Worm (Caenorhabditis elegans) whole organism, L3 larva: Measurements from ENCODE around the gene K02F6.1.

Experiments
- R02D3.7 ChIP-seq: fragments of 150-350 bp; optimal IDR thresholded peaks from 2 replicates; lab custom pipeline; 2014; ENCODE audit warnings: missing biosample characterization, missing genetic modification characterization
- ZK546.5 ChIP-seq: sonication (generic microtip); optimal IDR thresholded peaks from 2 replicates; lab custom pipeline; 2017; ENCODE audit warnings: missing biosample characterization, missing genetic modification characterization
- aly-2 ChIP-seq: fragments of 150-350 bp; optimal IDR thresholded peaks from 2 replicates; lab custom pipeline; 2014; ENCODE audit warnings: missing biosample characterization, missing genetic modification characterization
- ama-1 ChIP-seq: fragments of 150-350 bp; optimal IDR thresholded peaks from 2 replicates; lab custom pipeline; 2018
- ceh-16 ChIP-seq: sonication (generic microtip); optimal IDR thresholded peaks from 2 replicates; lab custom pipeline; 2017; ENCODE audit warnings: missing biosample characterization, missing genetic modification characterization
- ceh-28 ChIP-seq: fragments of 150-350 bp; optimal IDR thresholded peaks from 2 replicates; lab custom pipeline; 2014; ENCODE audit warnings: missing biosample characterization, missing genetic modification reagents, missing genetic modification characterization
- ceh-82 ChIP-seq: fragments of 150-350 bp; optimal IDR thresholded peaks from 2 replicates; lab custom pipeline; 2014; ENCODE audit warnings: missing biosample characterization, missing genetic modification characterization
- ceh-9 ChIP-seq: sonication (generic microtip); optimal IDR thresholded peaks from 2 replicates; lab custom pipeline; 2018; ENCODE audit warnings: missing biosample characterization, missing genetic modification characterization
- daf-12 ChIP-seq: fragments of 150-350 bp; optimal IDR thresholded peaks from 2 replicates; lab custom pipeline; 2014; ENCODE audit warnings: missing biosample characterization, missing genetic modification reagents, missing genetic modification characterization
- egl-27 ChIP-seq: sonication (generic microtip); optimal IDR thresholded peaks from 4 replicates; lab custom pipeline; 2017; ENCODE audit warnings: missing biosample characterization, missing genetic modification reagents, missing genetic modification characterization
- egl-5 ChIP-seq: fragments of 150-350 bp; optimal IDR thresholded peaks from 2 replicates; lab custom pipeline; 2017; ENCODE audit warnings: missing biosample characterization, missing genetic modification reagents, missing genetic modification characterization, inconsistent platforms
- elt-1 ChIP-seq: fragments of 150-350 bp; optimal IDR thresholded peaks from 2 replicates; lab custom pipeline; 2014; ENCODE audit warnings: missing biosample characterization, missing genetic modification characterization
- elt-2 ChIP-seq: sonication (generic microtip); optimal IDR thresholded peaks from 2 replicates; lab custom pipeline; 2016; ENCODE audit warnings: missing genetic modification reagents, mild to moderate bottlenecking, missing genetic modification characterization, missing compliant biosample characterization
- elt-3 ChIP-seq, 3 experiments: fragments of 150-350 bp in 1 of 3; sonication (generic microtip) in 2 of 3; optimal IDR thresholded peaks; 2 replicates in 2 of 3; 4 replicates in 1 of 3; lab custom pipeline; 2014 to 2017; ENCODE audit warnings: missing biosample characterization in 3 of 3, missing genetic modification characterization in 3 of 3
- eor-1 ChIP-seq, 2 experiments: fragments of 150-350 bp; optimal IDR thresholded peaks; 2 replicates each; lab custom pipeline; 2014 to 2018; ENCODE audit warnings: missing biosample characterization in 2 of 2, missing genetic modification characterization in 2 of 2
- fkh-10 ChIP-seq: sonication (generic microtip); optimal IDR thresholded peaks from 2 replicates; lab custom pipeline; 2017; ENCODE audit warnings: missing biosample characterization, missing genetic modification reagents, missing genetic modification characterization
- fkh-2 ChIP-seq: fragments of 150-350 bp; optimal IDR thresholded peaks from 2 replicates; lab custom pipeline; 2014; ENCODE audit warnings: missing biosample characterization, missing genetic modification reagents, missing genetic modification characterization
- fos-1 ChIP-seq: fragments of 150-350 bp; optimal IDR thresholded peaks from 2 replicates; lab custom pipeline; 2014; ENCODE audit warnings: missing biosample characterization, missing genetic modification characterization
- hmg-11 ChIP-seq: sonication (generic microtip); optimal IDR thresholded peaks from 2 replicates; lab custom pipeline; 2016; ENCODE audit warnings: missing genetic modification characterization, missing compliant biosample characterization
- jun-1 ChIP-seq: fragments of 150-350 bp; optimal IDR thresholded peaks from 2 replicates; lab custom pipeline; 2014; ENCODE audit warnings: missing biosample characterization, missing genetic modification reagents, missing genetic modification characterization
- lin-15B ChIP-seq: fragments of 150-350 bp; optimal IDR thresholded peaks from 2 replicates; lab custom pipeline; 2014; ENCODE audit warnings: missing biosample characterization, missing genetic modification characterization
- lin-39 ChIP-seq: fragments of 150-350 bp; optimal IDR thresholded peaks from 2 replicates; lab custom pipeline; 2018; ENCODE audit warnings: missing biosample characterization, missing genetic modification reagents, missing genetic modification characterization
- lsy-12 ChIP-seq: sonication (generic microtip); optimal IDR thresholded peaks from 2 replicates; lab custom pipeline; 2016; ENCODE audit warnings: mild to moderate bottlenecking, missing genetic modification characterization, missing compliant biosample characterization
- mdl-1 ChIP-seq: fragments of 150-350 bp; optimal IDR thresholded peaks from 2 replicates; lab custom pipeline; 2014; ENCODE audit warnings: missing biosample characterization, missing genetic modification characterization
- mml-1 ChIP-seq: fragments of 150-350 bp; sonication (generic microtip); optimal IDR thresholded peaks from 3 replicates; lab custom pipeline; 2014; ENCODE audit warnings: missing biosample characterization, missing genetic modification characterization
- nfya-1 ChIP-seq: sonication (generic microtip); optimal IDR thresholded peaks from 2 replicates; lab custom pipeline; 2017; ENCODE audit warnings: missing genetic modification characterization, mild to moderate bottlenecking, missing compliant biosample characterization, antibody characterized with exemption, moderate library complexity; ENCODE audit not compliant: insufficient read depth
- nhr-11 ChIP-seq: fragments of 150-350 bp; optimal IDR thresholded peaks from 2 replicates; lab custom pipeline; 2014; ENCODE audit warnings: missing biosample characterization, missing genetic modification characterization
- nhr-12 ChIP-seq: fragments of 150-350 bp; optimal IDR thresholded peaks from 2 replicates; lab custom pipeline; 2014; ENCODE audit warnings: missing biosample characterization, missing genetic modification characterization
- nhr-23 ChIP-seq: fragments of 150-350 bp; optimal IDR thresholded peaks from 2 replicates; lab custom pipeline; 2014; ENCODE audit warnings: missing biosample characterization, missing genetic modification reagents, missing genetic modification characterization
- nhr-237 ChIP-seq: fragments of 150-350 bp; optimal IDR thresholded peaks from 2 replicates; lab custom pipeline; 2014; ENCODE audit warnings: missing biosample characterization, missing genetic modification characterization
- nhr-25 ChIP-seq: sonication (generic microtip); optimal IDR thresholded peaks from 2 replicates; lab custom pipeline; 2017; ENCODE audit warnings: missing biosample characterization, missing genetic modification characterization
- nhr-28 ChIP-seq: fragments of 150-350 bp; optimal IDR thresholded peaks from 2 replicates; lab custom pipeline; 2014; ENCODE audit warnings: missing biosample characterization, missing genetic modification characterization
- nhr-43 ChIP-seq: sonication (generic microtip); optimal IDR thresholded peaks from 2 replicates; lab custom pipeline; 2016; ENCODE audit warnings: mild to moderate bottlenecking, missing genetic modification characterization, missing compliant biosample characterization; ENCODE audit not compliant: poor library complexity, severe bottlenecking
- nhr-67 ChIP-seq: fragments of 150-350 bp; optimal IDR thresholded peaks from 2 replicates; lab custom pipeline; 2014; ENCODE audit warnings: missing biosample characterization, missing genetic modification characterization
- nhr-76 ChIP-seq: fragments of 150-350 bp; sonication (generic microtip); optimal IDR thresholded peaks from 5 replicates; lab custom pipeline; 2014; ENCODE audit warnings: missing biosample characterization, missing genetic modification characterization
- nhr-77 ChIP-seq: fragments of 150-350 bp; optimal IDR thresholded peaks from 2 replicates; lab custom pipeline; 2014; ENCODE audit warnings: missing biosample characterization, missing genetic modification characterization
- pha-4 ChIP-seq: fragments of 150-350 bp; optimal IDR thresholded peaks from 2 replicates; lab custom pipeline; 2014; ENCODE audit warnings: missing biosample characterization, missing genetic modification reagents, missing genetic modification characterization
- pqm-1 ChIP-seq: fragments of 150-350 bp; optimal IDR thresholded peaks from 2 replicates; lab custom pipeline; 2017; ENCODE audit warnings: missing biosample characterization, missing genetic modification characterization, inconsistent platforms
- sea-2 ChIP-seq: fragments of 150-350 bp; sonication (generic microtip); optimal IDR thresholded peaks from 4 replicates; lab custom pipeline; 2014; ENCODE audit warnings: missing biosample characterization, missing genetic modification reagents, missing genetic modification characterization
- skn-1 ChIP-seq: fragments of 150-350 bp; optimal IDR thresholded peaks from 2 replicates; lab custom pipeline; 2014; ENCODE audit warnings: missing biosample characterization, missing genetic modification characterization
- snpc-4 ChIP-seq: fragments of 150-350 bp; optimal IDR thresholded peaks from 2 replicates; lab custom pipeline; 2014; ENCODE audit warnings: missing biosample characterization, missing genetic modification characterization
- tbx-2 ChIP-seq: sonication (generic microtip); optimal IDR thresholded peaks from 2 replicates; lab custom pipeline; 2016; ENCODE audit warnings: mild to moderate bottlenecking, missing genetic modification characterization, missing compliant biosample characterization
- unc-39 ChIP-seq: sonication (generic microtip); optimal IDR thresholded peaks from 4 replicates; lab custom pipeline; 2017; ENCODE audit warnings: missing biosample characterization, missing genetic modification characterization
- unc-62 ChIP-seq: fragments of 150-350 bp; sonication (generic microtip); optimal IDR thresholded peaks from 4 replicates; lab custom pipeline; 2014; ENCODE audit warnings: missing biosample characterization, missing genetic modification reagents, missing genetic modification characterization
- zag-1 ChIP-seq: fragments of 150-350 bp; optimal IDR thresholded peaks from 2 replicates; lab custom pipeline; 2014; ENCODE audit warnings: missing biosample characterization, missing genetic modification characterization
- ztf-11 ChIP-seq: fragments of 150-350 bp; optimal IDR thresholded peaks from 2 replicates; lab custom pipeline; 2014; ENCODE audit warnings: missing biosample characterization, missing genetic modification characterization
- ztf-4 ChIP-seq: fragments of 150-350 bp; optimal IDR thresholded peaks from 2 replicates; lab custom pipeline; 2014; ENCODE audit warnings: missing biosample characterization, missing genetic modification characterization

The K02F6.1 gene

DNA sequence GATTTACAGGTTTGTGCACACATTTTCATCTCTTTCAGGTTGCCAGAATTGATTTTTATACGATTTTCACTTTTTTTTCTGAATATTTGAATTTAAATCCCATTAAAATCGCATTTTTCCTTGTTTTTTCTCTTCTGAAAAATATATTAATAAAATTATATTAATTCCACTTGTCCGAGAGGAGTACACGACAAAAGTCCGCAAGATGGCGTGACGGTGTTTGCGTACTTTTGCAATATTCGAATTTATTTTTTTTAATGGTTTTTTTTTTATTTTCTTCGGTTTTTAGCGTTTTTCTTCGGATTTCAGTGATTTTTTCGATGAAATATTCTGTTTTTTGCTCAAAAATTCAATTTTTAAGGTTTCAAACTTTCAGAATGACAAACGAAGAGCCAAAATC, 11.1 kb downstream of the K02F6.1 start, which contains the start of gene usp-39:
Gene usp-39 (plus strand): TSS at position 377 of the 400 bp plus-strand sequence.
- TF ChIP-seq nfya-1 (tag; lab: Kevin White, UChicago), result peak; percentile 75
- TF ChIP-seq ceh-16, result no peak
- peak; percentile 84 for TF ChIP-seq egl-5 (tag; lab: Kevin White, UChicago)
- peak; percentile 5 for TF ChIP-seq pqm-1 (tag; lab: Kevin White, UChicago)
- no peak for TF ChIP-seq nhr-77 (tag; lab: Kevin White, UChicago)
- TF ChIP-seq fkh-10 (GFP tag; lab: Kevin White, UChicago), result peak; percentile 53
- TF ChIP-seq nhr-12 (tag; lab: Kevin White, UChicago), result no peak
- TF ChIP-seq lin-39 (tag; lab: Kevin White, UChicago), result peak; percentile 6
- TF ChIP-seq sea-2, result no peak
- no peak for TF ChIP-seq nhr-28 (tag; lab: Kevin White, UChicago)
- peak; percentile 85 for TF ChIP-seq pha-4 (tag; lab: Kevin White, UChicago)
- peak; percentile 0 for TF ChIP-seq skn-1
- peak; percentile 55 for TF ChIP-seq elt-2 (tag; lab: Kevin White, UChicago)
- TF ChIP-seq aly-2 (tag; lab: Kevin White, UChicago), result no peak
- peak; percentile 88 for TF ChIP-seq nhr-23
- no peak for TF ChIP-seq nhr-67
- TF ChIP-seq ceh-9 (tag; lab: Kevin White, UChicago), result no peak
- TF ChIP-seq ztf-11, result no peak
- TF ChIP-seq fkh-2 (tag; lab: Kevin White, UChicago), result no peak
- TF ChIP-seq ceh-82, result peak; percentile 45
- no peak for TF ChIP-seq nhr-76
- no peak for TF ChIP-seq zag-1 (tag; lab: Kevin White, UChicago)
- TF ChIP-seq ama-1 (lab: Kevin White, UChicago), result no peak
- no peak for TF ChIP-seq daf-12 (tag; lab: Kevin White, UChicago)
- TF ChIP-seq ztf-4, result no peak
- peak; percentile 88 for TF ChIP-seq hmg-11 (tag; lab: Kevin White, UChicago)
- TF ChIP-seq nhr-237 (tag; lab: Kevin White, UChicago), result no peak
- TF ChIP-seq nhr-25 (tag; lab: Kevin White, UChicago), result no peak
- TF ChIP-seq jun-1 (tag; lab: Kevin White, UChicago), result peak; percentile 45
- TF ChIP-seq lsy-12, result no peak
- TF ChIP-seq eor-1 (tag; optimal IDR thresholded peaks at IDR 0.05; lab: Kevin White, UChicago), result no peak
- TF ChIP-seq unc-62 (GFP tag; lab: Kevin White, UChicago), result peak; percentile 12
- no peak for TF ChIP-seq fos-1 (tag; lab: Kevin White, UChicago)
- TF ChIP-seq tbx-2, result no peak
- TF ChIP-seq mdl-1 (tag; lab: Kevin White, UChicago), result no peak
- TF ChIP-seq mml-1 (tag; lab: Kevin White, UChicago), result no peak
- TF ChIP-seq ZK546.5, result no peak
- peak; percentile 69 for TF ChIP-seq R02D3.7
- TF ChIP-seq lin-15B, result peak; percentile 89
- no peak for TF ChIP-seq nhr-11 (tag; lab: Kevin White, UChicago)
- peak; percentile 83 for TF ChIP-seq snpc-4
- TF ChIP-seq elt-1 (tag; lab: Kevin White, UChicago), result no peak
- TF ChIP-seq nhr-43 (tag; lab: Kevin White, UChicago), result no peak
- TF ChIP-seq unc-39 (tag; lab: Kevin White, UChicago), result no peak
- peak; percentile 53 for TF ChIP-seq ceh-28 (tag; lab: Kevin White, UChicago)
- TF ChIP-seq egl-27 (tag; lab: Kevin White, UChicago), result no peak
- no peak for TF ChIP-seq elt-3 (tag; optimal IDR thresholded peaks at IDR 0.05; lab: Kevin White, UChicago)
